Fruit fly (Drosophila melanogaster): ENCODE measurements around the gene Cftr.

Gene Cftr

DNA sequence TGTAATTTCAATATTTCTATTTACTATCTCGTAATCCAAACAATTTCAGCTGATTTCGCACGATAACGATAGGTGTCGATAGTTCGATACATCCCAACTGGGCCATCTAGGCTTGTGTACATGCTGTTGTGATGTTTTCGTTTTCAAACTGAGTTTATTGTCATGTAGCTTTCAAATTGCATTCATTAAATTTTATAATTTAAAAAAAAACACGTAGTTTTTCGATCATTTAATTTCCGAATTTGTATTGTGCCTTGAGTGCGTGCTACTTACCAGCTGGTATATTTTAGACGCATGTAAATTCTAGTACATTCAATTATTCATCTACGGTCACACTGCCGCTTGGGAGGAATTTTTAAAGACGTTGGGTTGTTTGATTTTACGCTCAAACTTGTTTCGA, 13.4 kb downstream of the Cftr start, which contains the start of the genes CG13623 and ana1 (continued):
- no peak for TF ChIP-seq oc (tag; optimal IDR thresholded peaks at IDR 0.05)
- no peak for TF ChIP-seq CG14441 (GFP tag; IDR thresholded peaks at IDR 0.05)
- no peak for TF ChIP-seq dati (GFP tag; IDR thresholded peaks at IDR 0.05)
- TF ChIP-seq eyg (GFP tag; optimal IDR thresholded peaks at IDR 0.05): no peak
- no peak for TF ChIP-seq D19B (GFP tag; optimal IDR thresholded peaks at IDR 0.05)
- TF ChIP-seq Dip2 (GFP tag; IDR thresholded peaks at IDR 0.05): no peak
- TF ChIP-seq br (optimal IDR thresholded peaks at IDR 0.05): no peak
- TF ChIP-seq C15 (GFP tag; IDR thresholded peaks at IDR 0.05): no peak
- TF ChIP-seq Nf-YA (GFP tag; IDR thresholded peaks at IDR 0.05): no peak
- no peak for TF ChIP-seq NK7.1 (GFP tag; optimal IDR thresholded peaks at IDR 0.05)
- TF ChIP-seq Asciz (GFP tag; optimal IDR thresholded peaks at IDR 0.05): no peak
- TF ChIP-seq CG12299 (tag; optimal IDR thresholded peaks at IDR 0.05): no peak
- TF ChIP-seq CG31441 (GFP tag; IDR thresholded peaks at IDR 0.05): no peak
- TF ChIP-seq Nf-YC (tag; optimal IDR thresholded peaks at IDR 0.05): no peak
- no peak for TF ChIP-seq scrt (GFP tag; optimal IDR thresholded peaks at IDR 0.05)
- TF ChIP-seq CG3281 (GFP tag; optimal IDR thresholded peaks at IDR 0.05): no peak
- TF ChIP-seq CG16779 (GFP tag; IDR thresholded peaks at IDR 0.05): no peak
- no peak for TF ChIP-seq sd (tag; optimal IDR thresholded peaks at IDR 0.05)
- TF ChIP-seq BtbVII (GFP tag; optimal IDR thresholded peaks at IDR 0.05): no peak
- TF ChIP-seq Chrac-16 (GFP tag; optimal IDR thresholded peaks at IDR 0.05): no peak
- no peak for TF ChIP-seq Lim3 (GFP tag; IDR thresholded peaks at IDR 0.05)
- TF ChIP-seq CG10267 (tag; optimal IDR thresholded peaks at IDR 0.05): peak; percentile 49
- TF ChIP-seq CG30431 (GFP tag; optimal IDR thresholded peaks at IDR 0.05): no peak
- peak; percentile 51 to 87 for TF ChIP-seq crp (GFP tag; optimal IDR thresholded peaks at IDR 0.05)
- peak; percentile 73; the same call in 3 of the 4 replicates for TF ChIP-seq Dll (GFP tag; IDR thresholded peaks at IDR 0.05; ENCODE audit: partially characterized antibody)
- no peak for TF ChIP-seq CG7786 (GFP tag; optimal IDR thresholded peaks at IDR 0.05)
- no peak for TF ChIP-seq Ada2b (GFP tag; IDR thresholded peaks at IDR 0.05)
- no peak for TF ChIP-seq CG11247 (GFP tag; IDR thresholded peaks at IDR 0.05)
- TF ChIP-seq nmo (GFP tag; optimal IDR thresholded peaks at IDR 0.05): peak; percentile 56
- no peak for TF ChIP-seq CG18262 (tag; optimal IDR thresholded peaks at IDR 0.05)
- no peak for TF ChIP-seq sug (tag; optimal IDR thresholded peaks at IDR 0.05)
- TF ChIP-seq tup (GFP tag; optimal IDR thresholded peaks at IDR 0.05): no peak
- no peak for TF ChIP-seq CG9215 (GFP tag; IDR thresholded peaks at IDR 0.05)
- no peak for TF ChIP-seq CG2875 (GFP tag; optimal IDR thresholded peaks at IDR 0.05)
- TF ChIP-seq repo (GFP tag; optimal IDR thresholded peaks at IDR 0.05): no peak
- no peak for TF ChIP-seq Fer3 (tag; optimal IDR thresholded peaks at IDR 0.05)
- no peak for TF ChIP-seq CG11398 (GFP tag; optimal IDR thresholded peaks at IDR 0.05)
- no peak for TF ChIP-seq maf-S (GFP tag; optimal IDR thresholded peaks at IDR 0.05)
- no peak for TF ChIP-seq schlank (tag; optimal IDR thresholded peaks at IDR 0.05)
- TF ChIP-seq trh (GFP tag; optimal IDR thresholded peaks at IDR 0.05): no peak
- TF ChIP-seq CG14014 (GFP tag; IDR thresholded peaks at IDR 0.05): no peak
- TF ChIP-seq CG13296 (GFP tag; optimal IDR thresholded peaks at IDR 0.05): no peak
- no peak for TF ChIP-seq CG14667 (GFP tag; IDR thresholded peaks at IDR 0.05)
- TF ChIP-seq z (GFP tag; IDR thresholded peaks at IDR 0.05): no peak
- TF ChIP-seq HLH4C (GFP tag; IDR thresholded peaks at IDR 0.05; ENCODE audit: partially characterized antibody): peak; percentile 59; the same call in 1 of the 3 replicates
- TF ChIP-seq psq (GFP tag; optimal IDR thresholded peaks at IDR 0.05): no peak
- TF ChIP-seq Atf-2 (GFP tag; optimal IDR thresholded peaks at IDR 0.05): no peak
- peak; percentile 55 for TF ChIP-seq Med (GFP tag)
- no peak for TF ChIP-seq HLH3B (GFP tag; IDR thresholded peaks at IDR 0.05)
- no peak for TF ChIP-seq Ssrp (tag; optimal IDR thresholded peaks at IDR 0.05)
- no peak for TF ChIP-seq Usf (GFP tag; optimal IDR thresholded peaks at IDR 0.05)
- TF ChIP-seq CG2129 (GFP tag; IDR thresholded peaks at IDR 0.05; ENCODE audit: partially characterized antibody): peak; percentile 21; the same call in 1 of the 2 replicates
